Worm (Caenorhabditis elegans) whole organism, late embryonic: ENCODE measurements around the gene lido-13.
A peak's percentile ranks its signal among the peaks of the same experiment; 100 is the strongest.

ENCODE experiments used
- C38D4.7 ChIP-seq: fragments of 200-800 bp; sonication (Bioruptor generic); optimal IDR thresholded peaks from 2 replicates; lab custom pipeline; 2018; ENCODE audit warnings: mild to moderate bottlenecking, missing genetic modification characterization, moderate library complexity, missing compliant biosample characterization
- F13H6.1 ChIP-seq: sonication (generic microtip); optimal IDR thresholded peaks from 2 replicates; lab custom pipeline; 2016; ENCODE audit warnings: missing genetic modification characterization, missing compliant biosample characterization
- K02D7.2 ChIP-seq: sonication (generic microtip); optimal IDR thresholded peaks from 2 replicates; lab custom pipeline; 2017; ENCODE audit warnings: mild to moderate bottlenecking, missing genetic modification characterization, missing compliant biosample characterization
- T23F11.4 ChIP-seq: fragments of 200-800 bp; sonication (Bioruptor generic); optimal IDR thresholded peaks from 2 replicates; lab custom pipeline; 2018; ENCODE audit warnings: mild to moderate bottlenecking, missing genetic modification characterization, missing compliant biosample characterization
- Y22D7AL.16 ChIP-seq: sonication (generic microtip); optimal IDR thresholded peaks from 2 replicates; lab custom pipeline; 2016; ENCODE audit warnings: missing genetic modification characterization, missing compliant biosample characterization
- ahr-1 ChIP-seq: sonication (generic microtip); optimal IDR thresholded peaks from 2 replicates; lab custom pipeline; 2016; ENCODE audit warnings: missing genetic modification characterization, missing compliant biosample characterization
- ceh-14 ChIP-seq: sonication (generic microtip); optimal IDR thresholded peaks from 2 replicates; lab custom pipeline; 2016; ENCODE audit warnings: missing genotype, missing genetic modification characterization, missing compliant biosample characterization
- ceh-19 ChIP-seq: fragments of 200-800 bp; sonication (Bioruptor generic); optimal IDR thresholded peaks from 2 replicates; lab custom pipeline; 2018; ENCODE audit warnings: mild to moderate bottlenecking, missing genetic modification characterization, missing compliant biosample characterization
- ceh-30 ChIP-seq: fragments of 150-350 bp; optimal IDR thresholded peaks from 2 replicates; lab custom pipeline; 2014; ENCODE audit warnings: missing biosample characterization, missing genetic modification characterization
- ceh-31 ChIP-seq: sonication (generic microtip); optimal IDR thresholded peaks from 2 replicates; lab custom pipeline; 2016; ENCODE audit warnings: missing genetic modification characterization, missing compliant biosample characterization
- ceh-48 ChIP-seq: sonication (generic microtip); optimal IDR thresholded peaks from 2 replicates; lab custom pipeline; 2016; ENCODE audit warnings: missing genetic modification characterization, inconsistent platforms, missing compliant biosample characterization
- che-1 ChIP-seq: sonication (generic microtip); optimal IDR thresholded peaks from 2 replicates; lab custom pipeline; 2016; ENCODE audit warnings: mild to moderate bottlenecking, missing genetic modification characterization, missing compliant biosample characterization
- dve-1 ChIP-seq: sonication (generic microtip); optimal IDR thresholded peaks from 2 replicates; lab custom pipeline; 2017; ENCODE audit warnings: antibody characterized with exemption, mild to moderate bottlenecking, missing genetic modification characterization, missing compliant biosample characterization
- elt-2 ChIP-seq: sonication (generic microtip); optimal IDR thresholded peaks from 2 replicates; lab custom pipeline; 2016; ENCODE audit warnings: missing genetic modification reagents, missing genetic modification characterization, missing compliant biosample characterization
- elt-4 ChIP-seq: sonication (generic microtip); optimal IDR thresholded peaks from 2 replicates; lab custom pipeline; 2016; ENCODE audit warnings: missing genetic modification characterization, missing compliant biosample characterization
- ets-4 ChIP-seq: sonication (generic microtip); optimal IDR thresholded peaks from 2 replicates; lab custom pipeline; 2016; ENCODE audit warnings: missing genetic modification characterization, missing compliant biosample characterization
- fax-1 ChIP-seq: sonication (generic microtip); optimal IDR thresholded peaks from 2 replicates; lab custom pipeline; 2016; ENCODE audit warnings: missing genotype, missing genetic modification characterization, missing compliant biosample characterization
- hlh-13 ChIP-seq: fragments of 200-800 bp; sonication (Bioruptor generic); optimal IDR thresholded peaks from 2 replicates; lab custom pipeline; 2018; ENCODE audit warnings: mild to moderate bottlenecking, missing genetic modification characterization, missing compliant biosample characterization
- hlh-30 ChIP-seq: sonication (generic microtip); optimal IDR thresholded peaks from 2 replicates; lab custom pipeline; 2017; ENCODE audit warnings: antibody characterized with exemption, missing genetic modification characterization, missing compliant biosample characterization; ENCODE audit not compliant: insufficient read depth
- hlh-6 ChIP-seq: sonication (generic microtip); optimal IDR thresholded peaks from 2 replicates; lab custom pipeline; 2016; ENCODE audit warnings: missing genotype, missing genetic modification characterization, missing compliant biosample characterization
- lin-11 ChIP-seq: fragments of 200-800 bp; sonication (Bioruptor generic); optimal IDR thresholded peaks from 2 replicates; lab custom pipeline; 2018; ENCODE audit warnings: mild to moderate bottlenecking, missing genetic modification characterization, missing compliant biosample characterization
- nhr-232 ChIP-seq: sonication (generic microtip); optimal IDR thresholded peaks from 2 replicates; lab custom pipeline; 2016; ENCODE audit warnings: missing genetic modification characterization, missing compliant biosample characterization
- odd-2 ChIP-seq: sonication (generic microtip); optimal IDR thresholded peaks from 2 replicates; lab custom pipeline; 2017; ENCODE audit warnings: antibody characterized with exemption, mild to moderate bottlenecking, missing genetic modification characterization, missing compliant biosample characterization
- pag-3 ChIP-seq: sonication (generic microtip); optimal IDR thresholded peaks from 2 replicates; lab custom pipeline; 2016; ENCODE audit warnings: missing compliant biosample characterization, missing genetic modification characterization, borderline replicate concordance
- pax-1 ChIP-seq: fragments of 150-350 bp; optimal IDR thresholded peaks from 2 replicates; lab custom pipeline; 2014; ENCODE audit warnings: missing biosample characterization, missing genetic modification characterization
- pha-2 ChIP-seq: sonication (generic microtip); optimal IDR thresholded peaks from 2 replicates; lab custom pipeline; 2017; ENCODE audit warnings: mild to moderate bottlenecking, missing genetic modification characterization, missing compliant biosample characterization
- pha-4 ChIP-seq: fragments of 150-350 bp; optimal IDR thresholded peaks from 2 replicates; lab custom pipeline; 2018; ENCODE audit warnings: missing biosample characterization, missing genetic modification reagents, missing genetic modification characterization
- ref-2 ChIP-seq: sonication (generic microtip); optimal IDR thresholded peaks from 2 replicates; lab custom pipeline; 2016; ENCODE audit warnings: missing genetic modification characterization, missing compliant biosample characterization
- rnt-1 ChIP-seq: sonication (generic microtip); optimal IDR thresholded peaks from 2 replicates; lab custom pipeline; 2016; ENCODE audit warnings: missing genetic modification characterization, missing compliant biosample characterization
- sox-2 ChIP-seq: fragments of 200-800 bp; sonication (Bioruptor generic); IDR thresholded peaks from 2 replicates; pipeline ENCODE4 v1.3.6; 2022; ENCODE audit warnings: missing genetic modification reagents, missing genetic modification characterization, missing compliant biosample characterization
- sox-4 ChIP-seq: sonication (generic microtip); optimal IDR thresholded peaks from 2 replicates; lab custom pipeline; 2017; ENCODE audit warnings: mild to moderate bottlenecking, missing genetic modification characterization, inconsistent platforms, missing compliant biosample characterization
- syd-9 ChIP-seq: sonication (generic microtip); optimal IDR thresholded peaks from 2 replicates; lab custom pipeline; 2016; ENCODE audit warnings: mild to moderate bottlenecking, missing genetic modification characterization, moderate library complexity, missing compliant biosample characterization
- tbx-7 ChIP-seq: sonication (generic microtip); optimal IDR thresholded peaks from 2 replicates; lab custom pipeline; 2016; ENCODE audit warnings: missing genotype, missing genetic modification characterization, missing compliant biosample characterization
- ttx-3 ChIP-seq: sonication (generic microtip); optimal IDR thresholded peaks from 2 replicates; lab custom pipeline; 2016; ENCODE audit warnings: missing genetic modification reagents, missing genetic modification characterization, missing compliant biosample characterization
- unc-55 ChIP-seq: sonication (generic microtip); optimal IDR thresholded peaks from 2 replicates; lab custom pipeline; 2017; ENCODE audit warnings: missing biosample characterization, missing genetic modification reagents, missing genetic modification characterization
- zip-5 ChIP-seq: sonication (generic microtip); optimal IDR thresholded peaks from 2 replicates; lab custom pipeline; 2016; ENCODE audit warnings: missing genetic modification characterization, missing compliant biosample characterization
- ztf-16 ChIP-seq: sonication (generic microtip); optimal IDR thresholded peaks from 2 replicates; lab custom pipeline; 2017; ENCODE audit warnings: missing genetic modification characterization, missing compliant biosample characterization

Gene lido-13

DNA sequence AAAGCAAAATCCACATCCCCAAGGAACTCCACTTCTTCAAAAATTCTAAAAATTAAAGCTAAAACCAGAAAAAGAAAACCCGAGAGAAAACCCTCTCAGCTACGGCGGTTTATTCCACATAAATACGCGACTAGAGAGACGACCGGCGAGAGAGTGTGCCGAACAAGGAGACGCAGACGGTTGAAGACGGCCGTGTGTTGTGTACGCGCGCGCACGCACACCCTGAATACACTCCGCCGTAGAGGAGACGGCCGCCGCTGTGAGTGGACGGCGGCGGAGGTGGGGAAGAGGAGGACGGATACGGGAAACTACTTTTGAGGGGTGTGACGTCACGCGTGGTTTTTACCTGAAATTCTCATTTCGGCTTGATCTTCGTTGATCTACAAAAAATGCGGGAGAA lies 501 bp upstream of the lido-13 start (continued):
- TF ChIP-seq tbx-7 (tag; lab: Kevin White, UChicago) (no peak), ets-4 (no peak), K02D7.2 (tag; lab: Kevin White, UChicago) (no peak), zip-5 (no peak), hlh-30 (tag; lab: Kevin White, UChicago) (no peak), hlh-13 (GFP tag; lab: Kevin White, UChicago) (no peak), unc-55 (GFP tag; lab: Kevin White, UChicago) (no peak), elt-2 (tag; lab: Kevin White, UChicago) (no peak), dve-1 (tag; lab: Kevin White, UChicago) (no peak), ceh-31 (tag; lab: Kevin White, UChicago) (peak; percentile 31), ceh-48 (no peak), syd-9 (tag; lab: Kevin White, UChicago) (no peak), ref-2 (tag; lab: Kevin White, UChicago) (peak; percentile 23), ceh-19 (GFP tag; lab: Kevin White, UChicago) (no peak), lin-11 (tag; lab: Kevin White, UChicago) (no peak), elt-4 (tag; lab: Kevin White, UChicago) (no peak), che-1 (tag; lab: Kevin White, UChicago) (no peak), pha-4 (no peak), fax-1 (tag; lab: Kevin White, UChicago) (no peak), C38D4.7 (GFP tag; lab: Kevin White, UChicago) (no peak)

DNA sequence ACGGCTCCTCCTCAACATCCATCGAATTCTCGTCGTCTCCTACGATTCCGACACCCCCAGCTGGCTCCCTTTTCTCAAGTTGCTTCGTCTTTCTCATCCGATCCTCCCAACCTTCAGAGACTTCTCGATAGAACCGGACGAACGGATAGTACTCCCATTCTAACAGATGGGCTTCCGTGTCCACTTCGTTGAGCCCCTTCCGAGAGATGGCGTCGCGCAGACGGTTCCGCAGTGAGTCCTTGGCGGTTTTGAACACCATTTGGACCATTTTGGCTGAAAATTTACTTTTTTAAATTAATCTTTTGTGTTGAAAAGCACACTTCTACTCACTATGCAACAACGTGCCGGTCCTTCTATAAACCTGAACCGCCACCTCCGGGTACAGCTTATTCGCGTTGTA lies 432 bp downstream of the lido-13 start:
- TF ChIP-seq ceh-31 (tag; lab: Kevin White, UChicago) (no peak), nhr-232 (tag; lab: Kevin White, UChicago) (no peak), ceh-14 (tag; lab: Kevin White, UChicago) (no peak), sox-4 (tag; lab: Kevin White, UChicago) (no peak), lin-11 (tag; lab: Kevin White, UChicago) (no peak), ets-4 (no peak), odd-2 (no peak), rnt-1 (tag; lab: Kevin White, UChicago) (no peak), ahr-1 (tag; lab: Kevin White, UChicago) (no peak), hlh-13 (GFP tag; lab: Kevin White, UChicago) (no peak), syd-9 (tag; lab: Kevin White, UChicago) (no peak), unc-55 (GFP tag; lab: Kevin White, UChicago) (no peak), sox-2 (GFP tag; lab: Robert Waterston, UW) (no peak), hlh-6 (tag; lab: Kevin White, UChicago) (no peak), elt-4 (tag; lab: Kevin White, UChicago) (no peak)

DNA sequence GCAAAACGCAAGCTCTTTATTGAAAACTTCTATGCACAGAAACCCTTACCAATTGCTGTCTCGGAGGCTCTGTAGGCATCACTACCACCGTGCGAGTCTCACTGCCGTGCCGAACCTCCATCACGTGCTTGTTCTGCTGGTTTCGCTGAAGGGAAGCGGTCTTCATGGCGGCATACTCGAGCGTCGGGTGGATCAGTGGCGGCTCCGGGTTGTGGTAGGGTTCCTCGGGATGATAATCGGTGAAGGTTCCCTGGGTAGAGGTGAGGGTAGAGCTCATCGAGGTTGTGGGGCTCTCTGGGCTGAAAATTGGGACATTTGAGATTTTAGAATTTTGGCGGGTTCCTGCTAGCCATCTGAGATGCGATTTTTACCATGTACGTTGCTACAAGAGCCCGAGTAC lies 1.3 kb downstream of the lido-13 start:
- TF ChIP-seq ttx-3 (tag; lab: Kevin White, UChicago) (no peak), pha-4 (no peak), dve-1 (tag; lab: Kevin White, UChicago) (no peak), ets-4 (no peak), Y22D7AL.16 (no peak), T23F11.4 (GFP tag; lab: Kevin White, UChicago) (no peak), F13H6.1 (no peak)
- TF ChIP-seq, all 69 proteins: peak for 0

DNA sequence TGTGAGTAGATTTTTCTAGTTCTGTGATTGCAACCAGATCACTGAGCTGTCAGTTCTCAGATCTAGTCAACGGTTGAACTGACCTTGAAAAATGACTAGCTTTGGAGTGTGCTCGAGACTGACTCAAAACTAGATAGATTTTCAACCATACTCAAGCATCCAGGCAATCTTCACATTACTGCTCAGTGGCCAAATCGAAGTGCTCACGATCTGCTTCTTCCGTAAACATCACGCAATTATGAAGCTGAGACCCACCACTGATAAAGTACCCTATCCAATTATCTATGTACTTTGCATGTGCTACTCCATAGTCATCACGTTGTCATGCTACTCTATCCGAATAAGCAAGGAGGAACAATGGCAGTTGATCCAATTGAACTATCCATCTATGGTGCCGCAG lies 2.8 kb downstream of the lido-13 start:
- no peak for TF ChIP-seq Y22D7AL.16
- TF ChIP-seq pax-1: no peak
- no peak for TF ChIP-seq ceh-31 (tag; lab: Kevin White, UChicago)
- no peak for TF ChIP-seq hlh-6 (tag; lab: Kevin White, UChicago)
- no peak for TF ChIP-seq elt-4 (tag; lab: Kevin White, UChicago)
- no peak for TF ChIP-seq ztf-16

DNA sequence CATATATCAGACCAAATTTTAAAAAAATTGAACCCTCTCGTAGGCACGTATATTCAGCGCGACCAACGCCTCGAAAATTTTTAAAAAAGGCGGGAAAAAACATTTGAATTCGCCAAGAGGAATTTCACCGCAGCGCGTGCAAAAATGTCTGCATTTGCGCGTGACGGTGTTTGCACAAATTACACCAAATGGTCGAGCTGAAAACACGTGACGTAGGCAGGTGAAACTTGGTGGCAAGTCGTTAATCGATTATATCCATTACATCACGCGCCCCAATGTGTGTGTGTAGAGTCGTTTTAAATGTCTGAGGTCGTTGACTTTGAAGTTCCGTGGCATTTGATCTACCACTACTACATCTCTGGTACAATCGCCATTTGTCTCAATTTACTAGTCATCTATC lies 3.4 kb downstream of the lido-13 start, which contains the start of gene sri-31:
Gene sri-31, plus strand, starts transcription at position 301 of the 400 bp plus-strand sequence.
- TF ChIP-seq pag-3 (tag; lab: Kevin White, UChicago) (no peak), pha-2 (no peak), ceh-30 (no peak), che-1 (tag; lab: Kevin White, UChicago) (no peak), hlh-13 (GFP tag; lab: Kevin White, UChicago) (no peak)
